Worm (Caenorhabditis elegans) whole organism, late embryonic: Measurements from ENCODE around the gene Y41E3.18.

Experiments used
- C38D4.7 ChIP-seq: fragments of 200-800 bp; sonication (Bioruptor generic); optimal IDR thresholded peaks from 2 replicates; lab custom pipeline; 2018; ENCODE audit warnings: mild to moderate bottlenecking, missing genetic modification characterization, moderate library complexity, missing compliant biosample characterization
- F13H6.1 ChIP-seq: sonication (generic microtip); optimal IDR thresholded peaks from 2 replicates; lab custom pipeline; 2016; ENCODE audit warnings: missing genetic modification characterization, missing compliant biosample characterization
- K09A11.1 ChIP-seq: sonication (generic microtip); optimal IDR thresholded peaks from 2 replicates; lab custom pipeline; 2017; ENCODE audit warnings: antibody characterized with exemption, mild to moderate bottlenecking, missing genetic modification characterization, missing compliant biosample characterization; ENCODE audit not compliant: insufficient read depth
- T23F11.4 ChIP-seq: fragments of 200-800 bp; sonication (Bioruptor generic); optimal IDR thresholded peaks from 2 replicates; lab custom pipeline; 2018; ENCODE audit warnings: mild to moderate bottlenecking, missing genetic modification characterization, missing compliant biosample characterization
- ahr-1 ChIP-seq: sonication (generic microtip); optimal IDR thresholded peaks from 2 replicates; lab custom pipeline; 2016; ENCODE audit warnings: missing genetic modification characterization, missing compliant biosample characterization
- ama-1 ChIP-seq: fragments of 150-350 bp; optimal IDR thresholded peaks from 2 replicates; lab custom pipeline; 2014
- ceh-14 ChIP-seq: sonication (generic microtip); optimal IDR thresholded peaks from 2 replicates; lab custom pipeline; 2016; ENCODE audit warnings: missing genotype, missing genetic modification characterization, missing compliant biosample characterization
- ceh-22 ChIP-seq: sonication (generic microtip); optimal IDR thresholded peaks from 2 replicates; lab custom pipeline; 2017; ENCODE audit warnings: missing biosample characterization, missing genetic modification characterization
- ceh-31 ChIP-seq: sonication (generic microtip); optimal IDR thresholded peaks from 2 replicates; lab custom pipeline; 2016; ENCODE audit warnings: missing genetic modification characterization, missing compliant biosample characterization
- ceh-45 ChIP-seq: fragments of 200-800 bp; sonication (Bioruptor generic); IDR thresholded peaks from 2 replicates; pipeline ENCODE4 v1.3.6; 2022; ENCODE audit warnings: missing genetic modification reagents, missing genetic modification characterization, missing compliant biosample characterization
- ceh-48 ChIP-seq: sonication (generic microtip); optimal IDR thresholded peaks from 2 replicates; lab custom pipeline; 2016; ENCODE audit warnings: missing genetic modification characterization, inconsistent platforms, missing compliant biosample characterization
- dve-1 ChIP-seq: sonication (generic microtip); optimal IDR thresholded peaks from 2 replicates; lab custom pipeline; 2017; ENCODE audit warnings: antibody characterized with exemption, mild to moderate bottlenecking, missing genetic modification characterization, missing compliant biosample characterization
- elt-2 ChIP-seq: sonication (generic microtip); optimal IDR thresholded peaks from 2 replicates; lab custom pipeline; 2016; ENCODE audit warnings: missing genetic modification reagents, missing genetic modification characterization, missing compliant biosample characterization
- elt-4 ChIP-seq: sonication (generic microtip); optimal IDR thresholded peaks from 2 replicates; lab custom pipeline; 2016; ENCODE audit warnings: missing genetic modification characterization, missing compliant biosample characterization
- fkh-6 ChIP-seq: sonication (generic microtip); optimal IDR thresholded peaks from 2 replicates; lab custom pipeline; 2016; ENCODE audit warnings: missing genetic modification characterization, missing compliant biosample characterization
- hlh-30 ChIP-seq: sonication (generic microtip); optimal IDR thresholded peaks from 2 replicates; lab custom pipeline; 2017; ENCODE audit warnings: antibody characterized with exemption, missing genetic modification characterization, missing compliant biosample characterization; ENCODE audit not compliant: insufficient read depth
- hlh-6 ChIP-seq: sonication (generic microtip); optimal IDR thresholded peaks from 2 replicates; lab custom pipeline; 2016; ENCODE audit warnings: missing genotype, missing genetic modification characterization, missing compliant biosample characterization
- hlh-8 ChIP-seq: sonication (generic microtip); optimal IDR thresholded peaks from 2 replicates; lab custom pipeline; 2016; ENCODE audit warnings: missing genotype, missing genetic modification characterization, missing compliant biosample characterization
- lim-6 ChIP-seq: sonication (generic microtip); optimal IDR thresholded peaks from 2 replicates; lab custom pipeline; 2016; ENCODE audit warnings: missing genetic modification characterization, missing compliant biosample characterization
- lin-11 ChIP-seq: fragments of 200-800 bp; sonication (Bioruptor generic); optimal IDR thresholded peaks from 2 replicates; lab custom pipeline; 2018; ENCODE audit warnings: mild to moderate bottlenecking, missing genetic modification characterization, missing compliant biosample characterization
- madf-2 ChIP-seq: sonication (generic microtip); optimal IDR thresholded peaks from 2 replicates; lab custom pipeline; 2017; ENCODE audit warnings: missing genetic modification characterization, missing compliant biosample characterization
- nfya-1 ChIP-seq: sonication (generic microtip); optimal IDR thresholded peaks from 2 replicates; lab custom pipeline; 2017; ENCODE audit warnings: missing genetic modification characterization, mild to moderate bottlenecking, missing compliant biosample characterization, antibody characterized with exemption, moderate library complexity
- nhr-232 ChIP-seq: sonication (generic microtip); optimal IDR thresholded peaks from 2 replicates; lab custom pipeline; 2016; ENCODE audit warnings: missing genetic modification characterization, missing compliant biosample characterization
- npax-4 ChIP-seq: sonication (generic microtip); optimal IDR thresholded peaks from 2 replicates; lab custom pipeline; 2016; ENCODE audit warnings: missing genetic modification characterization, missing compliant biosample characterization
- odd-2 ChIP-seq: sonication (generic microtip); optimal IDR thresholded peaks from 2 replicates; lab custom pipeline; 2017; ENCODE audit warnings: antibody characterized with exemption, mild to moderate bottlenecking, missing genetic modification characterization, missing compliant biosample characterization
- pag-3 ChIP-seq: sonication (generic microtip); optimal IDR thresholded peaks from 2 replicates; lab custom pipeline; 2016; ENCODE audit warnings: missing compliant biosample characterization, missing genetic modification characterization, borderline replicate concordance
- pat-9 ChIP-seq: fragments of 200-800 bp; sonication (Bioruptor generic); optimal IDR thresholded peaks from 2 replicates; lab custom pipeline; 2018; ENCODE audit warnings: mild to moderate bottlenecking, missing genetic modification characterization, moderate library complexity, missing compliant biosample characterization
- pha-2 ChIP-seq: sonication (generic microtip); optimal IDR thresholded peaks from 2 replicates; lab custom pipeline; 2017; ENCODE audit warnings: mild to moderate bottlenecking, missing genetic modification characterization, missing compliant biosample characterization
- sox-4 ChIP-seq: sonication (generic microtip); optimal IDR thresholded peaks from 2 replicates; lab custom pipeline; 2017; ENCODE audit warnings: mild to moderate bottlenecking, missing genetic modification characterization, inconsistent platforms, missing compliant biosample characterization
- tbx-2 ChIP-seq: sonication (generic microtip); optimal IDR thresholded peaks from 2 replicates; lab custom pipeline; 2016; ENCODE audit warnings: missing genetic modification characterization, missing compliant biosample characterization
- unc-42 ChIP-seq: sonication (generic microtip); optimal IDR thresholded peaks from 2 replicates; lab custom pipeline; 2016; ENCODE audit warnings: missing genotype, missing genetic modification characterization, missing compliant biosample characterization
- unc-86 ChIP-seq: sonication (generic microtip); optimal IDR thresholded peaks from 2 replicates; lab custom pipeline; 2016; ENCODE audit warnings: missing genetic modification characterization, missing compliant biosample characterization

The Y41E3.18 gene

DNA sequence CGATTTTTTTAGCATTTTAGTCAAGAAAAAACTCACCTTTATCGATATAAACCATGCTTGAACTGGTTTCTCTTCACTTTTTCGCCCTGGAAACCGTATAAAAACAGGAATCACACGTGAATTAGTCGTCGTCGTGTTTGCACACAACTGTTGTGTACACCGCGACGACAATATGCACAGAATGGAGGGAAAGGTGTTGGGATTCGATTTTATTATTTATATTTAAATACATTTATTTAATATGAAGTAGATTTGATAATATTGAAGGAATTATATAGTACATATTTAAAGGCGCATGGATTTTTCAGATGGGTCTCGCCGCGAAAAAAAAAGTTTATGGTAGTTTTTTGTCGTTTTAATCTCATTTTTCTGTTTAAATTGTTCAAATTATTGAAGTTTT, 36.7 kb downstream of the Y41E3.18 start, which contains the start of gene Y41E3.8:
TSS of gene Y41E3.8 (minus strand) at position 88 of the 400 bp plus-strand sequence.
- TF ChIP-seq ama-1, result no peak
- TF ChIP-seq nfya-1 (tag; lab: Kevin White, UChicago), result peak; percentile 32
- no peak for TF ChIP-seq pag-3 (tag; lab: Kevin White, UChicago)

DNA sequence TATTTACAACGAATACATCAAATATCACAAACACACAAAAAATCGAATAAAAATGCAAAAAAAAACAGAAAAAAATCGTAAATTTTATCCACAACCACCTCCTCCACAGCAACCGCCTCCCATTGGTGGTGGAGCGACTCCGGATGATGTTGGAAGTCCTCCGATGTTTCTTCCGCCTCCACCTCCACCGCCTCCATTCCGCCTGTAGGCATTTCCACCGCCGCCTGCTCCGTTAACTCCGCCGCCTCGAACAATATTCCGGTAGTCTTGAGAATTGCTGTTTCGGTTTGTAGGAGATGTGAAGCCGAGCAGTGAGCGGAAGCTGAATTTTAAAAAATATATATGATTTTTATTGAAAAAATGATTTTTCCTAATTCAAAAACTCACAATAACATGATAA, 37.2 kb downstream of the Y41E3.18 start:
- no peak for TF ChIP-seq unc-86 (tag; lab: Kevin White, UChicago)
- TF ChIP-seq fkh-6 (tag; lab: Kevin White, UChicago), result no peak
- no peak for TF ChIP-seq madf-2 (tag; lab: Kevin White, UChicago)
- no peak for TF ChIP-seq pag-3 (tag; lab: Kevin White, UChicago)
- TF ChIP-seq, all 69 proteins: peak for 0

DNA sequence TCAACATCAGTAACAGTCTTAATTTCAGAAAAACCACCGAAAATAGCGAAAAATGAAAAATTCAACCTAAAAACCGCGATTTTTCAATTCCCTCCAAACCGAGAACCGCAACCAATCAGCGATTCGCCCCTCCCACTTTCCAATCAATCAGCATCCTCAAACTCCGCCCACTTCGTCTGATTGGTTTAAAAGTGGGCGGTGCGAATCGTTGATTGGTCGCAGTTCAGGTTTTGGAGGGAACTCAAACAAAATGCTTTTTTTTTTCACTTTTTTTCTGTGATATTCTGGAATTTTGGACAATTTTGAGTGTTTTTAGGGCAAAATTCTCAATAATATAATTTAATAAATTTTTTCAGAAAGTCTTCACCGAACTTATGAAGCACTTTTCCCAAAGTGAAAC, 37.7 kb downstream of the Y41E3.18 start:
- no peak for TF ChIP-seq hlh-8 (tag; lab: Kevin White, UChicago)
- TF ChIP-seq nfya-1 (tag; lab: Kevin White, UChicago), result peak; percentile 85
- no peak for TF ChIP-seq ama-1
- TF ChIP-seq madf-2 (tag; lab: Kevin White, UChicago), result no peak
- no peak for TF ChIP-seq pat-9 (tag; lab: Kevin White, UChicago)
- no peak for TF ChIP-seq pag-3 (tag; lab: Kevin White, UChicago)
- TF ChIP-seq, all 69 proteins: peak for 1

DNA sequence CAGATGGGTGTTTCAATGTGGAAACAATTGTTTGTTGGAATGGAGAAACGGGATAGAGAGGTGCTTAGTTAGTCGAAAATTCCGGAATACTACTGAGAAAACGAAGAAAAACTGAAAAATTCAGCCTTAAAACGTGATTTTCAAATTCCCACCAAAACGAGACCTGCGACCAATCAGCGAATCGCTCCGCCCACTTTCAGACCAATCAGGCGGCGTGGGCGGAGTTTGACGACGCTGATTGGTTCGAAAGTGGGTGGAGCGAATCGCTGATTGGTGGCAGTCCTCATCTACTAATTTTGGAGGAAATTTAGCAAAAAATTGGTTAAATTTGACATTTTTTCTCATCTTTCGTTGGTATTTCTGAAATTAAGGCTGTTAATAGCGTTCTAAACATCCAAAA, 38.2 kb downstream of the Y41E3.18 start:
- TF ChIP-seq pat-9 (tag; lab: Kevin White, UChicago) (no peak), npax-4 (no peak), odd-2 (no peak), nfya-1 (tag; lab: Kevin White, UChicago) (peak; percentile 97)
- TF ChIP-seq, all 69 proteins: peak for 1

DNA sequence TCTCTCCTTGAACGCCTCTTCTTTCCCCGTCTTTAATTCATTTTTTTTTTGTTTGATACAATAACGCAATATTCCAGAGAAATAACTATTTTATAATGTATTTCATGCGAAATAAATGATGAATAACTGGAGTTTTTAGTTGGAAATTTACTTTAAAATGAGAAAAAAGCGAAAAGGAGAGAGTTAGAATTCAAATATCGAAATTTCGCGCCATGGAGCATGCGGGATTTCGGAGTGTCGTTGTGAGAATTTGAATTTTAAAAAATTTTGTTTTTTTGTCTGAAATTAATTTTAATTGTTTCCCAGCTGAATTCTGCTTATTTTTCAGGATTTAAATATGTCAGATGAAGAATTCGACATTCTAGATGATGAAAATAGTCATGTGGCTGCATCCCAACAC, 40.2 kb downstream of the Y41E3.18 start, which contains the start of gene fcd-2:
TSS of gene fcd-2 (plus strand) at position 327 of the 400 bp plus-strand sequence.
- TF ChIP-seq sox-4 (tag; lab: Kevin White, UChicago) (no peak), pha-2 (tag; lab: Kevin White, UChicago) (peak; percentile 18), elt-2 (tag; lab: Kevin White, UChicago) (peak; percentile 29), nfya-1 (tag; lab: Kevin White, UChicago) (peak; percentile 39)

- TF ChIP-seq nfya-1 (tag; lab: Kevin White, UChicago), result no peak
- no peak for TF ChIP-seq K09A11.1 (tag; lab: Kevin White, UChicago)
- no peak for TF ChIP-seq dve-1 (tag; lab: Kevin White, UChicago)
- no peak for TF ChIP-seq odd-2
- TF ChIP-seq lin-11 (tag; lab: Kevin White, UChicago), result no peak
- no peak for TF ChIP-seq C38D4.7 (GFP tag; lab: Kevin White, UChicago)
- no peak for TF ChIP-seq ceh-31 (tag; lab: Kevin White, UChicago)
- TF ChIP-seq ceh-22, result no peak
- no peak for TF ChIP-seq F13H6.1
- TF ChIP-seq madf-2 (tag; lab: Kevin White, UChicago), result no peak
- TF ChIP-seq fkh-6 (tag; lab: Kevin White, UChicago), result no peak
- TF ChIP-seq T23F11.4 (GFP tag; lab: Kevin White, UChicago), result no peak
- TF ChIP-seq hlh-6 (tag; lab: Kevin White, UChicago), result no peak
These were observed 41.1 kb downstream of the Y41E3.18 start for ce11 chrIV:15024426-15024825.

DNA sequence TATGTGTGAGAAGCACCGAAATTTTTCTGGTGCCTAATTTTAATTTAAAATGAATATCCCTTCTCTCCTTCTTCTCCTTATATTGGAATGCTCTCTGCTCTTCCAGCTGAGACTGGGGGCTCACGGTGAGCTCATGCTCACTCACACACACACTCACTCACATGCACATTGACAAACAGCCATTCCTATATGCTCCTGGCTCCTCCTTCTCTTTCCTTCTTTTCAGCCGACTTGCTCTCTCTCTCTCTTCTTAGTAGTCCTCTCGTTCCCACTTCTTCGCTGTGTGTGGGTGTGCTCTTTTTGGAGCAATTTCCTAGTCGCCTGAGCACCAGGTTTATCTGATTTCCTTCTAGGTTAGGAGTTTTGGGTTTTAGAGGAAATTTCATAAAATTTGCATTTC, 44.6 kb downstream of the Y41E3.18 start:
- TF ChIP-seq elt-2 (tag; lab: Kevin White, UChicago), result no peak
- TF ChIP-seq hlh-30 (tag; lab: Kevin White, UChicago), result no peak
- no peak for TF ChIP-seq tbx-2
- TF ChIP-seq unc-42, result peak; percentile 75
- TF ChIP-seq sox-4 (tag; lab: Kevin White, UChicago), result no peak
- TF ChIP-seq hlh-6 (tag; lab: Kevin White, UChicago), result no peak
- no peak for TF ChIP-seq npax-4
- no peak for TF ChIP-seq lim-6
- TF ChIP-seq ceh-48 (tag; lab: Kevin White, UChicago), result no peak
- TF ChIP-seq ceh-45 (GFP tag; lab: Robert Waterston, UW), result no peak
- TF ChIP-seq elt-4 (tag; lab: Kevin White, UChicago), result no peak
- TF ChIP-seq nhr-232 (tag; lab: Kevin White, UChicago), result no peak
- peak; percentile 51 for TF ChIP-seq ceh-14 (tag; lab: Kevin White, UChicago)
- no peak for TF ChIP-seq ahr-1 (tag; lab: Kevin White, UChicago)
- peak; percentile 38 for TF ChIP-seq ceh-31 (tag; lab: Kevin White, UChicago)
